Worm (Caenorhabditis elegans) whole organism, L4 larva: ENCODE measurements around the gene ZK757.2.
"Not testable (repeated sequence)": the region's sequence is repeated elsewhere in the genome, so short reads cannot be mapped to it uniquely, and the experiment has no call there.

Experiments used
- D1046.2 ChIP-seq: fragments of 200-800 bp; sonication (Bioruptor generic); IDR thresholded peaks from 2 replicates; pipeline ENCODE4 v1.3.6; 2022; ENCODE audit warnings: missing genetic modification characterization, missing compliant biosample characterization
- F26F4.8 ChIP-seq: fragments of 200-800 bp; sonication (Bioruptor generic); conservative IDR thresholded peaks from 2 replicates; pipeline ENCODE4 v1.3.6; 2022; ENCODE audit warnings: missing genetic modification characterization, missing compliant biosample characterization
- F44E2.7 ChIP-seq: fragments of 200-800 bp; sonication (Bioruptor generic); IDR thresholded peaks from 2 replicates; pipeline ENCODE4 v2.1.2; 2022; ENCODE audit warnings: missing genetic modification characterization, missing compliant biosample characterization
- Y105C5A.15 ChIP-seq: fragments of 200-800 bp; sonication (Bioruptor generic); IDR thresholded peaks from 2 replicates; pipeline ENCODE4 v1.3.6; 2022; ENCODE audit warnings: missing genetic modification characterization, missing compliant biosample characterization
- Y48G9A.11 ChIP-seq: fragments of 200-800 bp; sonication (Bioruptor generic); IDR thresholded peaks from 2 replicates; pipeline ENCODE4 v1.3.6; 2022; ENCODE audit warnings: missing genetic modification reagents, missing genetic modification characterization, missing compliant biosample characterization
- Y5F2A.4 ChIP-seq: fragments of 200-800 bp; sonication (Bioruptor generic); optimal IDR thresholded peaks from 2 replicates; lab custom pipeline; 2018; ENCODE audit warnings: mild to moderate bottlenecking, missing genetic modification characterization, missing compliant biosample characterization
- Y75B8A.6 ChIP-seq: fragments of 200-800 bp; sonication (Bioruptor generic); IDR thresholded peaks from 2 replicates; pipeline ENCODE4 v1.3.6; 2022; ENCODE audit warnings: missing genetic modification reagents, missing genetic modification characterization, missing compliant biosample characterization
- ZK337.2 ChIP-seq: fragments of 200-800 bp; sonication (Bioruptor generic); IDR thresholded peaks from 2 replicates; pipeline ENCODE4 v1.3.6; 2022; ENCODE audit warnings: missing genetic modification reagents, missing genetic modification characterization, missing compliant biosample characterization
- ZK546.5 ChIP-seq, 2 experiments: sonication (generic microtip); optimal IDR thresholded peaks; 2 replicates each; lab custom pipeline; 2017; ENCODE audit warnings: missing biosample characterization in 2 of 2, missing genetic modification characterization in 2 of 2
- arid-1 ChIP-seq: fragments of 200-800 bp; sonication (Bioruptor generic); conservative IDR thresholded peaks from 2 replicates; pipeline ENCODE4 v1.3.6; 2022; ENCODE audit warnings: missing genetic modification reagents, missing genetic modification characterization, missing compliant biosample characterization
- attf-4 ChIP-seq: sonication (generic microtip); optimal IDR thresholded peaks from 3 replicates; lab custom pipeline; 2017; ENCODE audit warnings: missing biosample characterization, missing genetic modification characterization
- ceh-44 ChIP-seq: fragments of 200-800 bp; sonication (Bioruptor generic); IDR thresholded peaks from 2 replicates; pipeline ENCODE4 v1.3.6; 2022; ENCODE audit warnings: missing genetic modification reagents, missing genetic modification characterization, missing compliant biosample characterization
- ctbp-1 ChIP-seq: fragments of 200-800 bp; sonication (Bioruptor generic); IDR thresholded peaks from 2 replicates; pipeline ENCODE4 v1.3.6; 2022; ENCODE audit warnings: missing genetic modification reagents, missing genetic modification characterization, missing compliant biosample characterization
- daf-8 ChIP-seq: fragments of 200-800 bp; sonication (Bioruptor generic); IDR thresholded peaks from 2 replicates; pipeline ENCODE4 v1.3.6; 2022; ENCODE audit warnings: missing genetic modification characterization, missing compliant biosample characterization
- dmd-6 ChIP-seq: fragments of 200-800 bp; sonication (Bioruptor generic); IDR thresholded peaks from 2 replicates; pipeline ENCODE4 v1.3.6; 2022; ENCODE audit warnings: missing genetic modification reagents, missing genetic modification characterization, missing compliant biosample characterization
- dmd-8 ChIP-seq: fragments of 200-800 bp; sonication (Bioruptor generic); IDR thresholded peaks from 2 replicates; pipeline ENCODE4 v1.3.6; 2022; ENCODE audit warnings: missing genetic modification characterization, missing compliant biosample characterization
- dmd-9 ChIP-seq: fragments of 200-800 bp; sonication (Bioruptor generic); IDR thresholded peaks from 2 replicates; pipeline ENCODE4 v1.3.6; 2022; ENCODE audit warnings: missing genetic modification reagents, missing genetic modification characterization, missing compliant biosample characterization
- dpl-1 ChIP-seq: fragments of 150-350 bp; optimal IDR thresholded peaks from 2 replicates; lab custom pipeline; 2014; ENCODE audit warnings: missing biosample characterization, missing genetic modification reagents, missing genetic modification characterization
- dve-1 ChIP-seq: sonication (generic microtip); optimal IDR thresholded peaks from 2 replicates; lab custom pipeline; 2017; ENCODE audit warnings: antibody characterized with exemption, mild to moderate bottlenecking, missing genetic modification characterization, missing compliant biosample characterization; ENCODE audit not compliant: insufficient read depth
- fos-1 ChIP-seq: fragments of 150-350 bp; optimal IDR thresholded peaks from 2 replicates; lab custom pipeline; 2014; ENCODE audit warnings: missing biosample characterization, missing genetic modification characterization
- hlh-30 ChIP-seq: sonication (generic microtip); optimal IDR thresholded peaks from 2 replicates; lab custom pipeline; 2017; ENCODE audit warnings: antibody characterized with exemption, mild to moderate bottlenecking, missing genetic modification characterization, missing compliant biosample characterization; ENCODE audit not compliant: insufficient read depth
- hmg-1.1 ChIP-seq: fragments of 200-800 bp; sonication (Bioruptor generic); IDR thresholded peaks from 2 replicates; pipeline ENCODE4 v1.3.6; 2022; ENCODE audit warnings: missing genetic modification reagents, missing genetic modification characterization, missing compliant biosample characterization
- jun-1 ChIP-seq: fragments of 150-350 bp; optimal IDR thresholded peaks from 2 replicates; lab custom pipeline; 2014; ENCODE audit warnings: missing biosample characterization, missing genetic modification reagents, missing genetic modification characterization
- lim-7 ChIP-seq: fragments of 200-800 bp; sonication (Bioruptor generic); IDR thresholded peaks from 2 replicates; pipeline ENCODE4 v1.3.6; 2022; ENCODE audit warnings: missing genetic modification characterization, missing compliant biosample characterization
- lin-1 ChIP-seq: fragments of 200-800 bp; sonication (Bioruptor generic); IDR thresholded peaks from 2 replicates; pipeline ENCODE4 v1.3.6; 2022; ENCODE audit warnings: missing genetic modification reagents, missing genetic modification characterization, missing compliant biosample characterization
- lin-13 ChIP-seq: fragments of 150-350 bp; optimal IDR thresholded peaks from 2 replicates; lab custom pipeline; 2014; ENCODE audit warnings: missing biosample characterization, missing genetic modification reagents, missing genetic modification characterization
- lin-15B ChIP-seq: fragments of 150-350 bp; sonication (generic microtip); optimal IDR thresholded peaks from 3 replicates; lab custom pipeline; 2014; ENCODE audit warnings: missing biosample characterization, missing genetic modification characterization
- lin-38 ChIP-seq: fragments of 200-800 bp; sonication (Bioruptor generic); IDR thresholded peaks from 2 replicates; pipeline ENCODE4 v1.3.6; 2022; ENCODE audit warnings: missing genetic modification reagents, missing genetic modification characterization, missing compliant biosample characterization
- lsy-2 ChIP-seq, 2 experiments: fragments of 150-350 bp in 1 of 2; sonication (generic microtip) in 1 of 2; optimal IDR thresholded peaks; 2 replicates each; lab custom pipeline; 2014 to 2017; ENCODE audit warnings: missing biosample characterization in 2 of 2, missing genetic modification characterization in 2 of 2
- madf-5 ChIP-seq, 2 experiments: fragments of 200-800 bp; sonication (Bioruptor generic); IDR thresholded peaks; 2 replicates each; pipeline ENCODE4 v1.3.6; 2022; ENCODE audit warnings: missing compliant biosample characterization in 2 of 2, missing genetic modification characterization in 2 of 2
- madf-9 ChIP-seq: fragments of 200-800 bp; sonication (Bioruptor generic); conservative IDR thresholded peaks from 2 replicates; pipeline ENCODE4 v1.3.6; 2022; ENCODE audit warnings: missing genetic modification reagents, missing genetic modification characterization, missing compliant biosample characterization
- mdt-29 ChIP-seq: fragments of 200-800 bp; sonication (Bioruptor generic); IDR thresholded peaks from 2 replicates; pipeline ENCODE4 v1.3.6; 2022; ENCODE audit warnings: missing genetic modification reagents, missing genetic modification characterization, missing compliant biosample characterization
- mes-2 ChIP-seq: sonication (generic microtip); optimal IDR thresholded peaks from 2 replicates; lab custom pipeline; 2016; ENCODE audit warnings: missing genotype, mild to moderate bottlenecking, missing genetic modification characterization, missing compliant biosample characterization; ENCODE audit not compliant: poor library complexity, severe bottlenecking
- nhr-237 ChIP-seq: sonication (generic microtip); optimal IDR thresholded peaks from 2 replicates; lab custom pipeline; 2017; ENCODE audit warnings: missing biosample characterization, missing genetic modification characterization
- nhr-41 ChIP-seq: fragments of 200-800 bp; sonication (Bioruptor generic); IDR thresholded peaks from 2 replicates; pipeline ENCODE4 v1.3.6; 2022; ENCODE audit warnings: missing genetic modification reagents, missing genetic modification characterization, missing compliant biosample characterization
- nhr-6 ChIP-seq: fragments of 150-350 bp; optimal IDR thresholded peaks from 2 replicates; lab custom pipeline; 2014; ENCODE audit warnings: missing biosample characterization, missing genetic modification characterization
- pha-4 ChIP-seq, 2 experiments: fragments of 150-350 bp in 1 of 2; fragments of 200-800 bp in 1 of 2; sonication (Bioruptor generic) in 1 of 2; IDR thresholded peaks in 1 of 2; optimal IDR thresholded peaks in 1 of 2; 2 replicates each; pipeline versions ENCODE4 v1.3.6 to Lab custom; 2014 to 2022; ENCODE audit warnings: missing genetic modification characterization in 2 of 2, missing genetic modification reagents in 2 of 2, missing biosample characterization in 1 of 2, missing compliant biosample characterization in 1 of 2
- pqm-1 ChIP-seq: sonication (generic microtip); optimal IDR thresholded peaks from 2 replicates; lab custom pipeline; 2017; ENCODE audit warnings: missing biosample characterization, missing genetic modification characterization
- snpc-1.2 ChIP-seq: fragments of 200-800 bp; sonication (Bioruptor generic); IDR thresholded peaks from 2 replicates; pipeline ENCODE4 v1.3.6; 2022; ENCODE audit warnings: missing genetic modification reagents, missing genetic modification characterization, missing compliant biosample characterization
- tra-1 ChIP-seq: fragments of 200-800 bp; sonication (Bioruptor generic); IDR thresholded peaks from 2 replicates; pipeline ENCODE4 v1.3.6; 2022; ENCODE audit warnings: missing genetic modification reagents, missing genetic modification characterization, missing compliant biosample characterization
- vab-7 ChIP-seq: fragments of 200-800 bp; sonication (Bioruptor generic); IDR thresholded peaks from 2 replicates; pipeline ENCODE4 v1.3.6; 2022; ENCODE audit warnings: missing genetic modification reagents, missing genetic modification characterization, missing compliant biosample characterization
- zfp-3 ChIP-seq: fragments of 200-800 bp; sonication (Bioruptor generic); conservative IDR thresholded peaks from 2 replicates; pipeline ENCODE4 v1.3.6; 2022; ENCODE audit warnings: missing genetic modification reagents, missing genetic modification characterization, missing compliant biosample characterization

ZK757.2 gene

ce11 chrIII:9849111-9849510 is 29.6 kb downstream of the ZK757.2 start:
- peak; percentile 66; the same call in 1 of the 2 replicates for TF ChIP-seq dmd-8 (GFP tag; lab: Robert Waterston, UW)
- peak; percentile 54; the same call in 1 of the 2 replicates for TF ChIP-seq F26F4.8 (GFP tag; lab: Robert Waterston, UW)
- TF ChIP-seq D1046.2 (GFP tag; lab: Robert Waterston, UW) = peak; percentile 59; the same call in 1 of the 2 replicates
- peak; percentile 47; the same call in 1 of the 2 replicates for TF ChIP-seq mdt-29
- TF ChIP-seq ctbp-1 (GFP tag; lab: Robert Waterston, UW) = peak; percentile 34; the same call in 1 of the 2 replicates
- TF ChIP-seq snpc-1.2 = peak; percentile 73
- peak; percentile 63; the same call in 1 of the 2 replicates for TF ChIP-seq arid-1
- peak; percentile 51; the same call in 1 of the 2 replicates for TF ChIP-seq hmg-1.1 (GFP tag; lab: Robert Waterston, UW)
- TF ChIP-seq madf-9 = 0 out of 2 replicates have a peak, but pooled peaks have one; percentile 42
- peak; percentile 73 for TF ChIP-seq lim-7
- peak; percentile 60; the same call in 1 of the 2 replicates for TF ChIP-seq pha-4 (GFP tag; IDR thresholded peaks at IDR 0.05; lab: Robert Waterston, UW)
- TF ChIP-seq pha-4 (tag; optimal IDR thresholded peaks at IDR 0.05; lab: Kevin White, UChicago) = not testable (repeated sequence)
- 0 out of 2 replicates have a peak, but pooled peaks have one; percentile 48 for TF ChIP-seq ZK337.2
- TF ChIP-seq lin-38 (GFP tag; lab: Robert Waterston, UW) = peak; percentile 86
- peak; percentile 58 for TF ChIP-seq Y48G9A.11
- 0 out of 2 replicates have a peak, but pooled peaks have one; percentile 31 for TF ChIP-seq tra-1 (GFP tag; lab: Robert Waterston, UW)
- 0 out of 4 replicates have a peak, but pooled peaks of 1 of the 2 experiments have one; percentile 17 for TF ChIP-seq madf-5 (GFP tag; IDR thresholded peaks at IDR 0.05; lab: Robert Waterston, UW)
- peak; percentile 28; the same call in 1 of the 2 replicates for TF ChIP-seq lin-1 (GFP tag; lab: Robert Waterston, UW)
- TF ChIP-seq vab-7 (GFP tag; lab: Robert Waterston, UW) = peak; percentile 69
- 0 out of 2 replicates have a peak, but pooled peaks have one; percentile 20 for TF ChIP-seq F44E2.7 (GFP tag; lab: Robert Waterston, UW)

DNA sequence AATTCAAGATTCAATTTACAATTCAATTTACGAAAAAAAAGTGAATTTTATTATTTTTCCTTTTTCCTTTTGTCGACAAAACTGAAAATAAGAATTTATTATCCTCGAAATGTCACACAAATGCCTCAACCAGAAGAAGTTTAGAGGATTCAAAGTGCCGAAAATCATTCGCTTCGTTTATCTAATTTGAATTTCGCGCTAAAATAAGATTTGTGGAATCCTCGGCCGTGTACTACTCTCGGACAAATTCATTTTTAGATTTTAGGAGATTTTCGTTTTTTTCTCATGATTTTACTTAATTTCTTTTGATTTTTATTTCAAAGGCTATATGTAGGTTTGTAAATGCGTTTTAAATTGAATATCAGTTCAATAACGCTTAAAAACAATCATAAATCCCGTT is 30.1 kb downstream of the ZK757.2 start:
- TF ChIP-seq pqm-1 (tag; lab: Kevin White, UChicago) (no peak), lin-13 (GFP tag; lab: Kevin White, UChicago) (no peak), Y48G9A.11 (no peak), Y5F2A.4 (no peak), D1046.2 (GFP tag; lab: Robert Waterston, UW) (no peak), dpl-1 (GFP tag; lab: Kevin White, UChicago) (peak; percentile 43), F44E2.7 (GFP tag; lab: Robert Waterston, UW) (no peak), nhr-6 (tag; lab: Kevin White, UChicago) (no peak), lin-15B (tag; lab: Kevin White, UChicago) (no peak), mes-2 (tag; lab: Kevin White, UChicago) (peak; percentile 38), jun-1 (no peak), ceh-44 (GFP tag; lab: Robert Waterston, UW) (no peak), daf-8 (GFP tag; lab: Robert Waterston, UW) (no peak), fos-1 (no peak)

DNA sequence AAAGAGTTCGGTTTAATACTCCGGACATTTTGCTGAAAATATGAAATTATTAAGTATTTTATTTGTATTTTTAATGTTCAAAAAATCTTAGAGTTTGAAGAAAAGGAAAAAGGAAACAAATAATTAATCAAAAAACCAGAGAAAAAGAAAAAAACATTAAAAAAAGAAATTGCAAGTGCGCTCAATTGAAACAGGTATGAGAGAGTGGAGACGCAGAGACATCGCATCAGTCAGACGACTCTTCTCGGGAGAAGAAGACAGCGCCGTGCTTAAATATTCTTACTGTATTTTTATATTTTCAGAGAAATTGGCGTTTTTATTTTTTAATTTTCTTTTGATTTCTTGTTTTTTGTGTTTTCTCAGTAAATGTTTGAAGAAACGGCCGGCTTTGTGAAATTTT is 30.6 kb downstream of the ZK757.2 start, which contains the start of gene mrpl-36:
TSS of gene mrpl-36 (minus strand) at position 34 of the 400 bp plus-strand sequence.
- no peak for TF ChIP-seq dmd-9 (GFP tag; lab: Robert Waterston, UW)
- peak; percentile 36 for TF ChIP-seq hlh-30 (tag; lab: Kevin White, UChicago)
- peak; percentile 86 for TF ChIP-seq lin-38 (GFP tag; lab: Robert Waterston, UW)
- no peak for TF ChIP-seq ZK546.5 (tag; optimal IDR thresholded peaks at IDR 0.05; lab: Kevin White, UChicago)
- TF ChIP-seq vab-7 (GFP tag; lab: Robert Waterston, UW) = no peak
- no peak for TF ChIP-seq attf-4 (tag; lab: Kevin White, UChicago)
- no peak for TF ChIP-seq nhr-237
- TF ChIP-seq zfp-3 = no peak
- TF ChIP-seq Y75B8A.6 = no peak
- TF ChIP-seq lsy-2 (tag; optimal IDR thresholded peaks at IDR 0.05; lab: Kevin White, UChicago) = peak in 1 of 2 experiments; percentile 74
- peak; percentile 33 for TF ChIP-seq dve-1 (tag; lab: Kevin White, UChicago)
- TF ChIP-seq nhr-41 (GFP tag; lab: Robert Waterston, UW) = no peak
- TF ChIP-seq dmd-6 (GFP tag; lab: Robert Waterston, UW) = peak; percentile 19; the same call in 1 of the 2 replicates
- no peak for TF ChIP-seq Y105C5A.15 (GFP tag; lab: Robert Waterston, UW)
- TF ChIP-seq, all 104 proteins: peak for 5
